Worm (Caenorhabditis elegans): Measurements from ENCODE around the gene ZK686.2.

ZK686.2 gene

ce11 chrIII:7721513-7721912 is 44.3 kb downstream of the ZK686.2 start:
- no peak for TF ChIP-seq snpc-4 (tag; optimal IDR thresholded peaks at IDR 0.05)
- TF ChIP-seq nhr-129 (tag; optimal IDR thresholded peaks at IDR 0.05), result no peak
- no peak for TF ChIP-seq F13H6.1 (tag; optimal IDR thresholded peaks at IDR 0.05)
- TF ChIP-seq dmd-4 (tag; optimal IDR thresholded peaks at IDR 0.05), result no peak
- TF ChIP-seq elt-1 (tag; optimal IDR thresholded peaks at IDR 0.05), result no peak
- TF ChIP-seq ZK546.5 (tag; optimal IDR thresholded peaks at IDR 0.05), result no peak
- no peak for TF ChIP-seq nhr-6 (tag; optimal IDR thresholded peaks at IDR 0.05)
- TF ChIP-seq nhr-77 (tag; optimal IDR thresholded peaks at IDR 0.05), result no peak
- TF ChIP-seq ztf-4 (tag; optimal IDR thresholded peaks at IDR 0.05), result no peak
- no peak for TF ChIP-seq alr-1 (tag; optimal IDR thresholded peaks at IDR 0.05)

DNA sequence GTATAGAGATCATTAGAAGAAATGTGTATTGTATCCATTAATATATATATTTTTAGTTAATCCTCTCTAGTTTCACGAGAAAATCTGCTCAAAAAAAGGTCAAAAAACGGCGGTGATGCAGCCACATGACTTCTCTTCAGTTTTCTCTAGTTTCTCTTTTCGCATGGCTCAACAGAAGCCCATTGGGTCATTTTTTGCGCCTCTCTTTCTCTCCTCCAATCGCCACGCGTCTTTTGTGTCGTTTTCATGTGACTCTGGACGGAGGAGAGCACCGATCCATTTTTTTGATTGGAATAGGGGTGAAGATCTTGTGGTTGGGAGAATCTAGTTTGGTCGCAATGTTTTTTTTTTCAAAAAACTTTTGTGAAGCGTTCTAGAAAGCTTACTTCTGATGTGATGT is 45.0 kb downstream of the ZK686.2 start:
- peak; percentile 22 for TF ChIP-seq unc-55 (GFP tag; optimal IDR thresholded peaks at IDR 0.05)
- TF ChIP-seq lsy-2 (tag; optimal IDR thresholded peaks at IDR 0.05), result peak in 1 of 2 experiments; percentile 77
- peak; percentile 26 for TF ChIP-seq sem-4 (tag; optimal IDR thresholded peaks at IDR 0.05)
- no peak for TF ChIP-seq mab-5 (tag; optimal IDR thresholded peaks at IDR 0.05)
- TF ChIP-seq skn-1 (tag; optimal IDR thresholded peaks at IDR 0.05), result no peak
- TF ChIP-seq lin-39 (tag; optimal IDR thresholded peaks at IDR 0.05), result no peak
- no peak for TF ChIP-seq alr-1 (tag; optimal IDR thresholded peaks at IDR 0.05)
- no peak for TF ChIP-seq aly-2 (tag; optimal IDR thresholded peaks at IDR 0.05)
- no peak for TF ChIP-seq mbf-1 (tag; optimal IDR thresholded peaks at IDR 0.05)
- no peak for TF ChIP-seq nhr-10 (tag; optimal IDR thresholded peaks at IDR 0.05)
- TF ChIP-seq lin-13 (GFP tag; optimal IDR thresholded peaks at IDR 0.05), result peak; percentile 30
- TF ChIP-seq nhr-237 (tag; optimal IDR thresholded peaks at IDR 0.05), result no peak
- no peak for TF ChIP-seq blmp-1 (tag; optimal IDR thresholded peaks at IDR 0.05; ENCODE audit: insufficient read depth)
- TF ChIP-seq crh-2 (tag; optimal IDR thresholded peaks at IDR 0.05), result peak; percentile 89
- no peak for TF ChIP-seq sma-3 (GFP tag; optimal IDR thresholded peaks at IDR 0.05)
- no peak for TF ChIP-seq ztf-1 (GFP tag; conservative IDR thresholded peaks at IDR 0.05)
- TF ChIP-seq fos-1 (tag; optimal IDR thresholded peaks at IDR 0.05), result no peak
- TF ChIP-seq Y55F3AM.14 (GFP tag; optimal IDR thresholded peaks at IDR 0.05), result no peak
- no peak for TF ChIP-seq unc-39 (tag; optimal IDR thresholded peaks at IDR 0.05)
- no peak for TF ChIP-seq dmd-4 (tag; optimal IDR thresholded peaks at IDR 0.05)
- no peak for TF ChIP-seq nhr-77 (tag; optimal IDR thresholded peaks at IDR 0.05)
- peak; percentile 63 for TF ChIP-seq sma-9 (GFP tag; optimal IDR thresholded peaks at IDR 0.05)
- TF ChIP-seq sma-9 (tag; optimal IDR thresholded peaks at IDR 0.05), result no peak
- TF ChIP-seq nhr-11 (tag; optimal IDR thresholded peaks at IDR 0.05), result no peak
- TF ChIP-seq egl-27 (tag; optimal IDR thresholded peaks at IDR 0.05), result no peak
- no peak for TF ChIP-seq ZK546.5 (tag; optimal IDR thresholded peaks at IDR 0.05)
- TF ChIP-seq unc-62 (GFP tag; optimal IDR thresholded peaks at IDR 0.05), result no peak
- no peak for TF ChIP-seq elt-1 (tag; optimal IDR thresholded peaks at IDR 0.05)
- TF ChIP-seq ama-1 (optimal IDR thresholded peaks at IDR 0.05), result no peak
- peak; percentile 87 for TF ChIP-seq C34F6.9 (tag; optimal IDR thresholded peaks at IDR 0.05)
- TF ChIP-seq lin-11 (tag; optimal IDR thresholded peaks at IDR 0.05), result no peak
- TF ChIP-seq peb-1 (tag; optimal IDR thresholded peaks at IDR 0.05), result no peak
- no peak for TF ChIP-seq ztf-11 (tag; optimal IDR thresholded peaks at IDR 0.05)
- peak; percentile 8 for TF ChIP-seq ztf-4 (tag; optimal IDR thresholded peaks at IDR 0.05)
- peak in 1 of 2 experiments; percentile 68 for TF ChIP-seq mdl-1 (tag; optimal IDR thresholded peaks at IDR 0.05)
- no peak for TF ChIP-seq R02D3.7 (tag; optimal IDR thresholded peaks at IDR 0.05)
- no peak for TF ChIP-seq nhr-23 (tag; optimal IDR thresholded peaks at IDR 0.05)
- no peak for TF ChIP-seq nhr-12 (tag; optimal IDR thresholded peaks at IDR 0.05)
- TF ChIP-seq snpc-4 (tag; optimal IDR thresholded peaks at IDR 0.05), result no peak
- TF ChIP-seq F13H6.1 (tag; optimal IDR thresholded peaks at IDR 0.05), result peak; percentile 40
- TF ChIP-seq ceh-16 (tag; optimal IDR thresholded peaks at IDR 0.05), result no peak
- no peak for TF ChIP-seq gmeb-1 (tag; optimal IDR thresholded peaks at IDR 0.05)
- TF ChIP-seq nhr-129 (tag; optimal IDR thresholded peaks at IDR 0.05), result peak; percentile 88
- no peak for TF ChIP-seq nhr-21 (tag; optimal IDR thresholded peaks at IDR 0.05)
- TF ChIP-seq ceh-82 (tag; optimal IDR thresholded peaks at IDR 0.05), result no peak
- TF ChIP-seq nhr-6 (tag; optimal IDR thresholded peaks at IDR 0.05), result no peak
- no peak for TF ChIP-seq elt-3 (tag; optimal IDR thresholded peaks at IDR 0.05)
- TF ChIP-seq nhr-25 (tag; optimal IDR thresholded peaks at IDR 0.05), result no peak
- TF ChIP-seq zag-1 (tag; optimal IDR thresholded peaks at IDR 0.05), result peak; percentile 67
